Fruit fly (Drosophila melanogaster) whole organism, adult: ENCODE results near the gene CG34180.
A peak's percentile ranks its signal among the peaks of the same experiment; 100 is the strongest.

Source experiments
- CG11617 ChIP-seq: fragments of 200-800 bp; sonication (Bioruptor generic); optimal IDR thresholded peaks from 2 replicates; lab custom pipeline; 2017; ENCODE audit warnings: mild to moderate bottlenecking, missing biosample characterization, missing genetic modification reagents, missing genetic modification characterization
- CG12768 ChIP-seq: fragments of 200-800 bp; sonication (Bioruptor generic); optimal IDR thresholded peaks from 2 replicates; lab custom pipeline; 2017; ENCODE audit warnings: missing biosample characterization, missing genetic modification characterization, mild to moderate bottlenecking, moderate library complexity, missing genetic modification reagents
- CG14711 ChIP-seq: fragments of 200-800 bp; sonication (Bioruptor generic); optimal IDR thresholded peaks from 2 replicates; lab custom pipeline; 2018; ENCODE audit warnings: missing biosample characterization, mild to moderate bottlenecking, missing genetic modification characterization, moderate library complexity
- CG1620 ChIP-seq: fragments of 200-800 bp; sonication (Bioruptor generic); optimal IDR thresholded peaks from 2 replicates; lab custom pipeline; 2016; ENCODE audit warnings: missing biosample characterization, missing genetic modification characterization
- CG33017 ChIP-seq: fragments of 200-800 bp; sonication (Bioruptor generic); optimal IDR thresholded peaks from 2 replicates; lab custom pipeline; 2018; ENCODE audit warnings: missing biosample characterization, mild to moderate bottlenecking, missing genetic modification characterization, moderate library complexity
- CG5204 ChIP-seq: fragments of 200-800 bp; sonication (Bioruptor generic); optimal IDR thresholded peaks from 2 replicates; lab custom pipeline; 2016; ENCODE audit warnings: missing biosample characterization, missing genetic modification characterization
- CG7045 ChIP-seq: fragments of 200-800 bp; sonication (Bioruptor generic); optimal IDR thresholded peaks from 2 replicates; lab custom pipeline; 2017; ENCODE audit warnings: missing biosample characterization, mild to moderate bottlenecking, missing genetic modification characterization
- CG7101 ChIP-seq: fragments of 200-800 bp; sonication (Bioruptor generic); optimal IDR thresholded peaks from 2 replicates; lab custom pipeline; 2018; ENCODE audit warnings: missing biosample characterization, mild to moderate bottlenecking, missing genetic modification characterization, moderate library complexity
- Clk ChIP-seq: fragments of 200-800 bp; sonication (Bioruptor generic); optimal IDR thresholded peaks from 2 replicates; lab custom pipeline; 2017; ENCODE audit warnings: missing biosample characterization, missing genetic modification characterization
- Crg-1 ChIP-seq: fragments of 200-800 bp; sonication (Bioruptor generic); optimal IDR thresholded peaks from 2 replicates; lab custom pipeline; 2016; ENCODE audit warnings: missing biosample characterization, missing genetic modification characterization
- Hr96 ChIP-seq: fragments of 200-800 bp; sonication (Bioruptor generic); optimal IDR thresholded peaks from 2 replicates; lab custom pipeline; 2016; ENCODE audit warnings: missing biosample characterization, missing genetic modification characterization
- Mnt ChIP-seq: fragments of 200-800 bp; sonication (Bioruptor generic); optimal IDR thresholded peaks from 2 replicates; lab custom pipeline; 2016; ENCODE audit warnings: missing biosample characterization, mild to moderate bottlenecking, missing genetic modification characterization
- bab1 ChIP-seq: fragments of 200-800 bp; sonication (Bioruptor generic); optimal IDR thresholded peaks from 3 replicates; lab custom pipeline; 2019; ENCODE audit warnings: missing biosample characterization, mild to moderate bottlenecking, missing genetic modification characterization, moderate library complexity
- cic ChIP-seq: fragments of 200-800 bp; sonication (Bioruptor generic); optimal IDR thresholded peaks from 2 replicates; lab custom pipeline; 2017; ENCODE audit warnings: missing biosample characterization, mild to moderate bottlenecking, missing genetic modification characterization, moderate library complexity
- cnc ChIP-seq, 2 experiments: fragments of >200 bp; optimal IDR thresholded peaks; 2 replicates each; lab custom pipeline; 2017
- kay ChIP-seq: fragments of 200-800 bp; sonication (Bioruptor generic); peaks from one replicate; lab custom pipeline; 2016; ENCODE audit warnings: missing biosample characterization, missing genetic modification characterization, borderline replicate concordance
- ovo ChIP-seq: fragments of 200-800 bp; sonication (Bioruptor generic); optimal IDR thresholded peaks from 2 replicates; lab custom pipeline; 2016; ENCODE audit warnings: missing biosample characterization, missing genetic modification characterization
- pad ChIP-seq: fragments of 200-800 bp; sonication (Bioruptor generic); optimal IDR thresholded peaks from 3 replicates; lab custom pipeline; 2017; ENCODE audit warnings: missing biosample characterization, missing genetic modification characterization, mild to moderate bottlenecking, moderate library complexity, missing genetic modification reagents
- tj ChIP-seq: fragments of 200-800 bp; sonication (Bioruptor generic); optimal IDR thresholded peaks from 3 replicates; lab custom pipeline; 2017; ENCODE audit warnings: missing biosample characterization, mild to moderate bottlenecking, missing genetic modification characterization, moderate library complexity
- toe ChIP-seq: fragments of 200-800 bp; sonication (Bioruptor generic); optimal IDR thresholded peaks from 2 replicates; lab custom pipeline; 2016; ENCODE audit warnings: missing biosample characterization, missing genetic modification characterization

The CG34180 gene

dm6 chr2L:6092300-6092699, 32.0 kb downstream of the CG34180 start:
- TF ChIP-seq CG7101 (tag; lab: Kevin White, UChicago) (no peak), toe (GFP tag; lab: Kevin White, UChicago) (no peak)

dm6 chr2L:6098479-6099269, 38.4 kb downstream of the CG34180 start, which contains the start of gene CG9175:
Gene CG9175 (minus strand): TSS chr2L:6098966.
- TF ChIP-seq CG33017 (tag; lab: Kevin White, UChicago) (peak; percentile 48), CG1620 (GFP tag; lab: Kevin White, UChicago) (peak; percentile 52), CG7101 (tag; lab: Kevin White, UChicago) (peak; percentile 10), cnc (optimal IDR thresholded peaks at IDR 0.05; lab: Kevin White, UChicago) (no peak), ovo (peak; percentile 29), Clk (no peak), tj (no peak), Crg-1 (GFP tag; lab: Kevin White, UChicago) (no peak), toe (GFP tag; lab: Kevin White, UChicago) (no peak), CG14711 (tag; lab: Kevin White, UChicago) (no peak), pad (no peak), CG5204 (no peak), CG11617 (peak; percentile 36), Hr96 (GFP tag; lab: Kevin White, UChicago) (no peak), CG12768 (GFP tag; lab: Kevin White, UChicago) (no peak), cic (GFP tag; lab: Kevin White, UChicago) (peak; percentile 73), CG7045 (GFP tag; lab: Kevin White, UChicago) (no peak), Mnt (GFP tag; lab: Kevin White, UChicago) (peak; percentile 65), kay (GFP tag; lab: Kevin White, UChicago) (no peak), bab1 (GFP tag; lab: Kevin White, UChicago) (peak; percentile 87)

DNA sequence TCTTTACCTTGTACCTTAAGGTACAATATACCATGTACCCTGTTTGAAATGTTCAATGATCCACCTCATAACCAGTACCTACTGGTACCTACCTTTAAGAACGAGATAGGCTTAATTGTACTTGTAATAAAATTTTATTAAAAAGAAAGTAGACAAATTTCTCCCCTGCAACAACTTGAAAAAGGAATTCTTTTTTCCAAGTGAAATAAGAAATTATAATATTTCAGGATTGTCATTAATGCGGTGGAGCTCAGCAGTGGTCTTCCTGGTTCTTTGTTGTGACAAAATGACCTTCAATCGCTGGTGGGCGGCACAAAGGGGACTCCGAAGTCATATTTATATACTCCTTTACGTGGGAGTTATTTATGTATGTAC, 38.9 kb downstream of the CG34180 start:
- TF ChIP-seq kay (GFP tag; lab: Kevin White, UChicago) (peak; percentile 81), ovo (no peak)

- TF ChIP-seq CG7045 (GFP tag; lab: Kevin White, UChicago) (no peak), kay (GFP tag; lab: Kevin White, UChicago) (no peak), ovo (peak; percentile 51), CG33017 (tag; lab: Kevin White, UChicago) (no peak), bab1 (GFP tag; lab: Kevin White, UChicago) (peak; percentile 26), tj (peak; percentile 84), CG14711 (tag; lab: Kevin White, UChicago) (no peak), toe (GFP tag; lab: Kevin White, UChicago) (no peak)
Measured at dm6 chr2L:6100202-6100689, 39.9 kb downstream of the CG34180 start, which contains the start of gene stai. Gene stai (plus strand): TSS chr2L:6100377.

dm6 chr2L:6109313-6109847, 49.1 kb downstream of the CG34180 start:
- no peak for TF ChIP-seq CG33017 (tag; lab: Kevin White, UChicago)
- TF ChIP-seq Crg-1 (GFP tag; lab: Kevin White, UChicago) = no peak
- TF ChIP-seq cnc (optimal IDR thresholded peaks at IDR 0.05; lab: Kevin White, UChicago) = no peak
- no peak for TF ChIP-seq CG12768 (GFP tag; lab: Kevin White, UChicago)
- no peak for TF ChIP-seq toe (GFP tag; lab: Kevin White, UChicago)
